Worm (Caenorhabditis elegans): ENCODE results near the gene oig-4.

oig-4 gene

DNA sequence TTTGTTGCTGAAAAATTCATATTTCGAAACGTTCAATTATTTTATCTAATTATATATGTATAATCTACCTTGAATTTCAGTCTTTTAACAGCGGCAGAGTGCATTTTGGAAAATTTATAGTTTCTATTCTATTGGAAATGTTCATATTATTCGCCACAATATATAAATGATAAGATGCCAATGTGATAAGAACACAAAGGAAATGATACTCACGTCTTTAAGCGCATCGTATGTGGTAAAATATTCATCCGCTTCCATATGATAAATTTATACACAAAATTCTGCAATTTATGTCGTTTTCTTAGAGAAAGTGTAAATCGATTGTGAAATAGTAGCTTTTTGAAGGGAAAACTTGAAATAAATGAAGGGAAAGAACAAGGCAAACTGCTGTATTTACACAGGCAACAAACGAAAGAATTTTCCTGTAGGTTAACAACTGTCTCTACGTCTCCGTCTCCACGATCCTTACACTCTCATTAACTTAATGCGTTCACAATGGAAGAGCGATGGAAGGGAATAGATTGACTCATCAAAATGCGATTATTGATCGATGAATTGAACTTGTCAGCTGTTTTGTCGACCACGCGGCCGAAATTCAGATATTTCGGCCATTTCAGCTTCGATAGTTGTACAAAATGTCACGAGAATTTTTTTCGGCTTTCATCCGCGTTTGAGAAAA lies 48.8 kb downstream of the oig-4 start, which contains the start of gene alfa-1 (continued):
- TF ChIP-seq sup-37 (GFP tag; optimal IDR thresholded peaks at IDR 0.05) (no peak), nhr-90 (tag; optimal IDR thresholded peaks at IDR 0.05; ENCODE audit: poor library complexity) (no peak), hpl-2 (GFP tag; optimal IDR thresholded peaks at IDR 0.05) (no peak), fkh-8 (tag; optimal IDR thresholded peaks at IDR 0.05) (no peak), pag-3 (tag; optimal IDR thresholded peaks at IDR 0.05; ENCODE audit: borderline replicate concordance, insufficient read depth) (no peak), ztf-4 (tag; optimal IDR thresholded peaks at IDR 0.05) (no peak), elt-2 (tag; optimal IDR thresholded peaks at IDR 0.05) (peak; percentile 46), hlh-17 (GFP tag; optimal IDR thresholded peaks at IDR 0.05; ENCODE audit: borderline replicate concordance) (no peak), grh-1 (GFP tag; IDR thresholded peaks at IDR 0.05) (no peak), elt-3 (tag; optimal IDR thresholded peaks at IDR 0.05) (no peak), zip-4 (GFP tag; optimal IDR thresholded peaks at IDR 0.05) (no peak), rnt-1 (tag; optimal IDR thresholded peaks at IDR 0.05) (peak; percentile 46), mep-1 (tag; optimal IDR thresholded peaks at IDR 0.05) (peak; percentile 54), Y116A8C.19 (tag; optimal IDR thresholded peaks at IDR 0.05; ENCODE audit: borderline replicate concordance) (no peak), isw-1 (GFP tag; IDR thresholded peaks at IDR 0.05) (no peak), dsc-1 (tag; optimal IDR thresholded peaks at IDR 0.05) (no peak), tbx-2 (tag; optimal IDR thresholded peaks at IDR 0.05) (no peak), efl-1 (optimal IDR thresholded peaks at IDR 0.05) (peak in 1 of 2 experiments; percentile 5), efl-1 (GFP tag; optimal IDR thresholded peaks at IDR 0.05 in 1 of 2) (peak in 1 of 2 experiments; percentile 30), efl-3 (GFP tag; optimal IDR thresholded peaks at IDR 0.05) (no peak), aly-2 (tag; optimal IDR thresholded peaks at IDR 0.05) (no peak), alr-1 (tag; optimal IDR thresholded peaks at IDR 0.05; ENCODE audit: borderline replicate concordance) (no peak), ets-5 (GFP tag; IDR thresholded peaks at IDR 0.05) (no peak), blmp-1 (tag; optimal IDR thresholded peaks at IDR 0.05) (peak; percentile 55), sox-4 (tag; optimal IDR thresholded peaks at IDR 0.05) (no peak), lir-3 (tag; optimal IDR thresholded peaks at IDR 0.05; ENCODE audit: poor library complexity) (peak; percentile 8), dpl-1 (GFP tag; optimal IDR thresholded peaks at IDR 0.05) (peak; percentile 8 to 31 (median 17)), egl-27 (tag; optimal IDR thresholded peaks at IDR 0.05) (no peak)

ce11 chrII:7663028-7663427 lies 49.7 kb downstream of the oig-4 start:
- TF ChIP-seq efl-1 (optimal IDR thresholded peaks at IDR 0.05) = no peak
- TF ChIP-seq efl-1 (GFP tag; optimal IDR thresholded peaks at IDR 0.05 in 1 of 2) = peak in 1 of 2 experiments; percentile 51
- no peak for TF ChIP-seq unc-86 (tag; optimal IDR thresholded peaks at IDR 0.05)
